Fruit fly (Drosophila melanogaster) whole organism, adult: ENCODE results near the gene Dhc1.

Source experiments
- CG11617 ChIP-seq: fragments of 200-800 bp; sonication (Bioruptor generic); optimal IDR thresholded peaks from 2 replicates; lab custom pipeline; 2017; ENCODE audit warnings: mild to moderate bottlenecking, missing biosample characterization, missing genetic modification reagents, missing genetic modification characterization
- CG12768 ChIP-seq: fragments of 200-800 bp; sonication (Bioruptor generic); optimal IDR thresholded peaks from 2 replicates; lab custom pipeline; 2017; ENCODE audit warnings: missing biosample characterization, missing genetic modification characterization, mild to moderate bottlenecking, moderate library complexity, missing genetic modification reagents
- CG14711 ChIP-seq: fragments of 200-800 bp; sonication (Bioruptor generic); optimal IDR thresholded peaks from 2 replicates; lab custom pipeline; 2018; ENCODE audit warnings: missing biosample characterization, mild to moderate bottlenecking, missing genetic modification characterization, moderate library complexity
- CG1620 ChIP-seq: fragments of 200-800 bp; sonication (Bioruptor generic); optimal IDR thresholded peaks from 2 replicates; lab custom pipeline; 2016; ENCODE audit warnings: missing biosample characterization, missing genetic modification characterization
- CG33017 ChIP-seq: fragments of 200-800 bp; sonication (Bioruptor generic); optimal IDR thresholded peaks from 2 replicates; lab custom pipeline; 2018; ENCODE audit warnings: missing biosample characterization, mild to moderate bottlenecking, missing genetic modification characterization, moderate library complexity
- CG5204 ChIP-seq: fragments of 200-800 bp; sonication (Bioruptor generic); optimal IDR thresholded peaks from 2 replicates; lab custom pipeline; 2016; ENCODE audit warnings: missing biosample characterization, missing genetic modification characterization
- Clk ChIP-seq: fragments of 200-800 bp; sonication (Bioruptor generic); optimal IDR thresholded peaks from 2 replicates; lab custom pipeline; 2017; ENCODE audit warnings: missing biosample characterization, missing genetic modification characterization
- cic ChIP-seq: fragments of 200-800 bp; sonication (Bioruptor generic); optimal IDR thresholded peaks from 2 replicates; lab custom pipeline; 2017; ENCODE audit warnings: missing biosample characterization, mild to moderate bottlenecking, missing genetic modification characterization, moderate library complexity
- cnc ChIP-seq, 2 experiments: fragments of >200 bp; optimal IDR thresholded peaks; 2 replicates each; lab custom pipeline; 2017
- kay ChIP-seq: fragments of 200-800 bp; sonication (Bioruptor generic); peaks from one replicate; lab custom pipeline; 2016; ENCODE audit warnings: missing biosample characterization, missing genetic modification characterization, borderline replicate concordance
- ovo ChIP-seq: fragments of 200-800 bp; sonication (Bioruptor generic); optimal IDR thresholded peaks from 2 replicates; lab custom pipeline; 2016; ENCODE audit warnings: missing biosample characterization, missing genetic modification characterization
- pad ChIP-seq: fragments of 200-800 bp; sonication (Bioruptor generic); optimal IDR thresholded peaks from 3 replicates; lab custom pipeline; 2017; ENCODE audit warnings: missing biosample characterization, missing genetic modification characterization, mild to moderate bottlenecking, moderate library complexity, missing genetic modification reagents
- tj ChIP-seq: fragments of 200-800 bp; sonication (Bioruptor generic); optimal IDR thresholded peaks from 3 replicates; lab custom pipeline; 2017; ENCODE audit warnings: missing biosample characterization, mild to moderate bottlenecking, missing genetic modification characterization, moderate library complexity
- toe ChIP-seq: fragments of 200-800 bp; sonication (Bioruptor generic); optimal IDR thresholded peaks from 2 replicates; lab custom pipeline; 2016; ENCODE audit warnings: missing biosample characterization, missing genetic modification characterization

- TF ChIP-seq ovo (no peak), CG11617 (GFP tag; lab: Kevin White, UChicago) (no peak), cnc (optimal IDR thresholded peaks at IDR 0.05; lab: Kevin White, UChicago) (no peak), tj (GFP tag; lab: Kevin White, UChicago) (no peak), CG12768 (no peak), kay (no peak), CG14711 (tag; lab: Kevin White, UChicago) (no peak), CG5204 (GFP tag; lab: Kevin White, UChicago) (no peak), pad (GFP tag; lab: Kevin White, UChicago) (no peak), cic (GFP tag; lab: Kevin White, UChicago) (no peak), CG1620 (GFP tag; lab: Kevin White, UChicago) (no peak), CG33017 (tag; lab: Kevin White, UChicago) (no peak), Clk (GFP tag; lab: Kevin White, UChicago) (no peak), toe (GFP tag; lab: Kevin White, UChicago) (no peak)
Measured at dm6 chr3R:9625443-9625842, 49.0 kb downstream of the Dhc1 start.
